Fruit fly (Drosophila melanogaster) whole organism, embryonic: ENCODE data around the gene CG8891.

Experiments used
- Ada2b ChIP-seq: fragments of 200-800 bp; sonication (Bioruptor generic); IDR thresholded peaks from 2 replicates; pipeline ENCODE4 v1.3.6; 2022; ENCODE audit warnings: missing biosample characterization, missing genetic modification characterization
- Aef1 ChIP-seq: fragments of 200-800 bp; sonication (Bioruptor generic); IDR thresholded peaks from 3 replicates; pipeline ENCODE4 v1.3.6; 2022; ENCODE audit warnings: missing biosample characterization, missing genetic modification characterization
- Atf-2 ChIP-seq: fragments of 200-800 bp; sonication (Bioruptor generic); optimal IDR thresholded peaks from 2 replicates; lab custom pipeline; 2016; ENCODE audit warnings: missing biosample characterization, missing genetic modification characterization
- B-H1 ChIP-seq: fragments of 200-800 bp; sonication (Bioruptor generic); IDR thresholded peaks from 3 replicates; pipeline ENCODE4 v1.3.6; 2022; ENCODE audit warnings: missing biosample characterization, missing genetic modification characterization
- Bdp1 ChIP-seq: fragments of 200-800 bp; sonication (Bioruptor generic); optimal IDR thresholded peaks from 3 replicates; lab custom pipeline; 2016; ENCODE audit warnings: missing biosample characterization, missing genetic modification characterization
- CG10209 ChIP-seq: fragments of 200-800 bp; sonication (Bioruptor generic); optimal IDR thresholded peaks from 3 replicates; lab custom pipeline; 2017; ENCODE audit warnings: missing biosample characterization, mild to moderate bottlenecking, missing genetic modification characterization, missing genetic modification reagents
- CG1024 ChIP-seq: fragments of 200-800 bp; sonication (Bioruptor generic); IDR thresholded peaks from 2 replicates; pipeline ENCODE4 v1.3.6; 2022; ENCODE audit warnings: missing biosample characterization, missing genetic modification characterization
- CG10543 ChIP-seq: fragments of 200-800 bp; sonication (Bioruptor generic); optimal IDR thresholded peaks from 3 replicates; lab custom pipeline; 2017; ENCODE audit warnings: missing biosample characterization, mild to moderate bottlenecking, missing genetic modification characterization, moderate library complexity
- CG10959 ChIP-seq: fragments of 200-800 bp; sonication (Bioruptor generic); IDR thresholded peaks from 2 replicates; pipeline ENCODE4 v1.3.6; 2022; ENCODE audit warnings: missing biosample characterization, missing genetic modification characterization
- CG11695 ChIP-seq: fragments of 200-800 bp; sonication (Bioruptor generic); IDR thresholded peaks from 3 replicates; pipeline ENCODE4 v1.3.6; 2022; ENCODE audit warnings: missing biosample characterization, missing genetic modification characterization
- CG12104 ChIP-seq: fragments of 200-800 bp; sonication (Bioruptor generic); optimal IDR thresholded peaks from 3 replicates; lab custom pipeline; 2016; ENCODE audit warnings: missing biosample characterization, missing genetic modification characterization
- CG12659 ChIP-seq: fragments of 200-800 bp; sonication (Bioruptor generic); optimal IDR thresholded peaks from 3 replicates; lab custom pipeline; 2017; ENCODE audit warnings: mild to moderate bottlenecking, missing biosample characterization, missing genetic modification reagents, missing genetic modification characterization
- CG17829 ChIP-seq: fragments of 200-800 bp; optimal IDR thresholded peaks from 2 replicates; lab custom pipeline; 2019; ENCODE audit warnings: missing biosample characterization, mild to moderate bottlenecking, missing genetic modification characterization, moderate library complexity
- CG18476 ChIP-seq: fragments of 200-800 bp; sonication (Bioruptor generic); optimal IDR thresholded peaks from 2 replicates; lab custom pipeline; 2016; ENCODE audit warnings: missing biosample characterization, mild to moderate bottlenecking, missing genetic modification characterization
- CG18764 ChIP-seq: fragments of 200-800 bp; sonication (Bioruptor generic); optimal IDR thresholded peaks from 3 replicates; lab custom pipeline; 2016; ENCODE audit warnings: missing biosample characterization, missing genetic modification characterization
- CG31224 ChIP-seq: fragments of 200-800 bp; sonication (Bioruptor generic); IDR thresholded peaks from 2 replicates; pipeline ENCODE4 v1.3.6; 2022; ENCODE audit warnings: missing biosample characterization, missing genetic modification characterization
- CG31441 ChIP-seq: fragments of 200-800 bp; sonication (Bioruptor generic); IDR thresholded peaks from 2 replicates; pipeline ENCODE4 v1.3.6; 2022; ENCODE audit warnings: missing biosample characterization, missing genetic modification characterization
- CG32532 ChIP-seq: fragments of 200-800 bp; sonication (Bioruptor generic); IDR thresholded peaks from 2 replicates; pipeline ENCODE4 v1.3.6; 2022; ENCODE audit warnings: missing biosample characterization, missing genetic modification characterization
- CG33213 ChIP-seq: fragments of 200-800 bp; sonication (Bioruptor generic); optimal IDR thresholded peaks from 3 replicates; lab custom pipeline; 2016; ENCODE audit warnings: missing biosample characterization, missing genetic modification characterization
- CG6272 ChIP-seq: fragments of 200-800 bp; sonication (Bioruptor generic); IDR thresholded peaks from 2 replicates; pipeline ENCODE4 v1.3.6; 2022; ENCODE audit warnings: missing biosample characterization, missing genetic modification characterization
- CG9932 ChIP-seq: fragments of 200-800 bp; sonication (Bioruptor generic); IDR thresholded peaks from 2 replicates; pipeline ENCODE4 v1.3.6; 2022; ENCODE audit warnings: missing biosample characterization, missing genetic modification characterization
- Dll ChIP-seq: fragments of 200-800 bp; sonication (Bioruptor generic); IDR thresholded peaks from 4 replicates; pipeline ENCODE4 v1.3.6; 2022; ENCODE audit warnings: missing biosample characterization, missing genetic modification characterization; ENCODE audit not compliant: partially characterized antibody
- Fer3 ChIP-seq: fragments of 200-800 bp; sonication (Bioruptor generic); optimal IDR thresholded peaks from 2 replicates; lab custom pipeline; 2018; ENCODE audit warnings: missing biosample characterization, mild to moderate bottlenecking, missing genetic modification characterization, moderate library complexity
- HmgZ ChIP-seq: fragments of 200-800 bp; sonication (Bioruptor generic); optimal IDR thresholded peaks from 2 replicates; lab custom pipeline; 2018; ENCODE audit warnings: missing biosample characterization, mild to moderate bottlenecking, missing genetic modification characterization
- Mad ChIP-seq: fragments of 200-800 bp; sonication (Bioruptor generic); optimal IDR thresholded peaks from 2 replicates; lab custom pipeline; 2016; ENCODE audit warnings: missing biosample characterization, missing genetic modification characterization
- Nf-YC ChIP-seq: fragments of 200-800 bp; optimal IDR thresholded peaks from 3 replicates; lab custom pipeline; 2019; ENCODE audit warnings: missing biosample characterization, mild to moderate bottlenecking, missing genetic modification characterization, moderate library complexity
- NfI ChIP-seq: fragments of 200-800 bp; sonication (Bioruptor generic); optimal IDR thresholded peaks from 3 replicates; lab custom pipeline; 2018; ENCODE audit warnings: missing biosample characterization, mild to moderate bottlenecking, missing genetic modification characterization, moderate library complexity
- Rfx ChIP-seq: fragments of 200-800 bp; sonication (Bioruptor generic); IDR thresholded peaks from 2 replicates; pipeline ENCODE4 v1.3.6; 2022; ENCODE audit warnings: missing biosample characterization, missing genetic modification characterization
- Scr ChIP-seq: fragments of 200-800 bp; sonication (Bioruptor generic); IDR thresholded peaks from 2 replicates; pipeline ENCODE4 v1.3.6; 2022; ENCODE audit warnings: missing biosample characterization, missing genetic modification characterization; ENCODE audit not compliant: partially characterized antibody
- Side ChIP-seq: fragments of 200-800 bp; sonication (Bioruptor generic); optimal IDR thresholded peaks from 2 replicates; lab custom pipeline; 2016; ENCODE audit warnings: missing biosample characterization, missing genetic modification characterization
- Taf1 ChIP-seq: fragments of 200-800 bp; sonication (Bioruptor generic); IDR thresholded peaks from 2 replicates; pipeline ENCODE4 v1.3.6; 2022; ENCODE audit warnings: missing biosample characterization, missing genetic modification characterization
- amos ChIP-seq: fragments of 200-800 bp; sonication (Bioruptor generic); IDR thresholded peaks from 2 replicates; pipeline ENCODE4 v1.3.6; 2022; ENCODE audit warnings: missing biosample characterization, missing genetic modification characterization; ENCODE audit not compliant: partially characterized antibody
- ap ChIP-seq: fragments of 200-800 bp; sonication (Bioruptor generic); IDR thresholded peaks from 2 replicates; pipeline ENCODE4 v1.3.6; 2022; ENCODE audit warnings: missing biosample characterization, missing genetic modification characterization
- ara ChIP-seq: fragments of 200-800 bp; sonication (Bioruptor generic); IDR thresholded peaks from 2 replicates; pipeline ENCODE4 v1.3.6; 2022; ENCODE audit warnings: missing biosample characterization, missing genetic modification characterization
- ase ChIP-seq: fragments of 200-800 bp; sonication (Bioruptor generic); IDR thresholded peaks from 3 replicates; pipeline ENCODE4 v1.3.6; 2022; ENCODE audit warnings: missing biosample characterization, missing genetic modification characterization
- bigmax ChIP-seq: fragments of 200-800 bp; sonication (Bioruptor generic); optimal IDR thresholded peaks from 2 replicates; lab custom pipeline; 2018; ENCODE audit warnings: missing biosample characterization, mild to moderate bottlenecking, missing genetic modification characterization
- chif ChIP-seq, 2 experiments: fragments of 200-800 bp; sonication (Bioruptor generic); optimal IDR thresholded peaks; 3 replicates each; lab custom pipeline; 2016; ENCODE audit warnings: missing biosample characterization in 2 of 2, missing genetic modification characterization in 2 of 2
- corto ChIP-seq: fragments of 200-800 bp; sonication (Bioruptor generic); optimal IDR thresholded peaks from 2 replicates; lab custom pipeline; 2016; ENCODE audit warnings: missing biosample characterization, mild to moderate bottlenecking, missing genetic modification characterization, moderate library complexity
- dati ChIP-seq: fragments of 200-800 bp; sonication (Bioruptor generic); IDR thresholded peaks from 2 replicates; pipeline ENCODE4 v1.3.6; 2022; ENCODE audit warnings: missing biosample characterization, missing genetic modification characterization
- eyg ChIP-seq: fragments of 200-800 bp; sonication (Bioruptor generic); optimal IDR thresholded peaks from 3 replicates; lab custom pipeline; 2016; ENCODE audit warnings: missing biosample characterization, missing genetic modification characterization
- gce ChIP-seq: fragments of 200-800 bp; sonication (Bioruptor generic); IDR thresholded peaks from 3 replicates; pipeline ENCODE4 v1.3.6; 2022; ENCODE audit warnings: missing biosample characterization, missing genetic modification characterization
- grau ChIP-seq: fragments of 200-800 bp; optimal IDR thresholded peaks from 3 replicates; lab custom pipeline; 2019; ENCODE audit warnings: missing biosample characterization, mild to moderate bottlenecking, missing genetic modification characterization, moderate library complexity
- ham ChIP-seq: fragments of 200-800 bp; sonication (Bioruptor generic); IDR thresholded peaks from 2 replicates; pipeline ENCODE4 v1.3.6; 2022; ENCODE audit warnings: missing biosample characterization, missing genetic modification characterization
- klu ChIP-seq: fragments of 200-800 bp; sonication (Bioruptor generic); IDR thresholded peaks from 2 replicates; pipeline ENCODE4 v1.3.6; 2022; ENCODE audit warnings: missing biosample characterization, missing genetic modification characterization
- lmd ChIP-seq: fragments of 200-800 bp; sonication (Bioruptor generic); IDR thresholded peaks from 2 replicates; pipeline ENCODE4 v1.3.6; 2022; ENCODE audit warnings: missing biosample characterization, missing genetic modification characterization
- pnt ChIP-seq: fragments of 200-800 bp; sonication (Bioruptor generic); optimal IDR thresholded peaks from 3 replicates; lab custom pipeline; 2016; ENCODE audit warnings: missing biosample characterization, missing genetic modification characterization
- ranshi ChIP-seq: fragments of 200-800 bp; sonication (Bioruptor generic); IDR thresholded peaks from 2 replicates; pipeline ENCODE4 v1.3.6; 2022; ENCODE audit warnings: missing biosample characterization, missing genetic modification characterization
- scrt ChIP-seq: fragments of 200-800 bp; sonication (Bioruptor generic); optimal IDR thresholded peaks from 2 replicates; lab custom pipeline; 2018; ENCODE audit warnings: missing biosample characterization, mild to moderate bottlenecking, missing genetic modification characterization, moderate library complexity
- sisA ChIP-seq: fragments of 200-800 bp; sonication (Bioruptor generic); IDR thresholded peaks from 2 replicates; pipeline ENCODE4 v1.3.6; 2022; ENCODE audit warnings: missing biosample characterization, missing genetic modification characterization
- stc ChIP-seq: fragments of 200-800 bp; sonication (Bioruptor generic); IDR thresholded peaks from 2 replicates; pipeline ENCODE4 v1.3.6; 2022; ENCODE audit warnings: missing biosample characterization, missing genetic modification characterization
- usp ChIP-seq: fragments of >200 bp; optimal IDR thresholded peaks from 2 replicates; lab custom pipeline; 2017; ENCODE audit warnings: missing biosample characterization, missing genetic modification characterization
- zen2 ChIP-seq: fragments of 200-800 bp; sonication (Bioruptor generic); IDR thresholded peaks from 3 replicates; pipeline ENCODE4 v1.3.6; 2022; ENCODE audit warnings: missing biosample characterization, missing genetic modification characterization; ENCODE audit not compliant: partially characterized antibody

The CG8891 gene

DNA sequence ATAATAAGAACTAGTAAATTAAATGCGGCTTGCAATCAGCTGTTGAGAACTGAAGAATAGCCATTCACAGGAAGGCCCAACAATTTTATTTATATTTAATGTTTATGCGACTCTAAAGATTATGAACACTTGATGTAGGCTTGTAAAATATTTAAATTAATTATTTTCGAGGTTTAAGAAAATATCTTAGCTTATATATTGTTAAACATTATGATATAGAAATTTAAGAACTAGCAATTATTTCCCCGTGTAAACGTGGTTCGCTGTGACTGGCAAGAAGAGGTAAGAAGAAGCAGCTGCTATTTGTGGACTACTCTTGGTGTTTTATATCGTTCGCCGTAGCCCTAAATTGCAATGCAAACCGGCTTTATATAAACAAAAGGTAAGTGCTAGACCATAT lies 33.9 kb downstream of the CG8891 start, which contains the start of the genes mRpL24 and betaggt-I (continued):
- peak; percentile 72 for TF ChIP-seq pnt (GFP tag; lab: Kevin White, UChicago)
- peak; percentile 97 for TF ChIP-seq CG31441 (GFP tag; lab: Robert Waterston, UW)
- peak; percentile 93 for TF ChIP-seq CG31224 (GFP tag; lab: Robert Waterston, UW)
- peak; percentile 50 for TF ChIP-seq Atf-2 (GFP tag; lab: Kevin White, UChicago)
- TF ChIP-seq CG6272 (GFP tag; lab: Robert Waterston, UW), result peak; percentile 92
- peak; percentile 63 for TF ChIP-seq Side (GFP tag; lab: Kevin White, UChicago)
- peak; percentile 89 for TF ChIP-seq corto (GFP tag; lab: Kevin White, UChicago)
- peak; percentile 97 for TF ChIP-seq ranshi (GFP tag; lab: Robert Waterston, UW)
- 0 out of 4 replicates have a peak, but pooled peaks have one; percentile 25 for TF ChIP-seq Dll (GFP tag; lab: Robert Waterston, UW)
- peak; percentile 89 for TF ChIP-seq Nf-YC (tag; lab: Kevin White, UChicago)
- peak; percentile 95 for TF ChIP-seq CG10209 (GFP tag; lab: Kevin White, UChicago)
- peak; percentile 96 for TF ChIP-seq CG11695 (GFP tag; lab: Robert Waterston, UW)
- TF ChIP-seq Scr (GFP tag; lab: Robert Waterston, UW), result no peak; the same call in 1 of the 2 replicates
- TF ChIP-seq zen2, result no peak
- peak; percentile 90 for TF ChIP-seq Mad
- peak; percentile 96 for TF ChIP-seq ap
- peak; percentile 92 for TF ChIP-seq CG18476 (GFP tag; lab: Kevin White, UChicago)
- TF ChIP-seq Ada2b, result peak; percentile 96
- peak; percentile 79 for TF ChIP-seq dati (GFP tag; lab: Robert Waterston, UW)
- no peak for TF ChIP-seq bigmax (GFP tag; lab: Kevin White, UChicago)
- no peak for TF ChIP-seq eyg (GFP tag; lab: Kevin White, UChicago)
- TF ChIP-seq scrt (GFP tag; lab: Kevin White, UChicago), result peak; percentile 91
- no peak for TF ChIP-seq amos (GFP tag; lab: Robert Waterston, UW)
- TF ChIP-seq ara (GFP tag; lab: Robert Waterston, UW), result peak; percentile 97
- TF ChIP-seq CG12659 (GFP tag; lab: Kevin White, UChicago), result peak; percentile 98
- peak; percentile 66 for TF ChIP-seq CG33213 (GFP tag; lab: Kevin White, UChicago)
- TF ChIP-seq grau (tag; lab: Kevin White, UChicago), result peak; percentile 97
- peak; percentile 98 for TF ChIP-seq CG17829 (tag; lab: Kevin White, UChicago)
- TF ChIP-seq NfI (GFP tag; lab: Kevin White, UChicago), result peak; percentile 97
- TF ChIP-seq stc (GFP tag; lab: Robert Waterston, UW), result peak; percentile 97
- TF ChIP-seq Aef1 (GFP tag; lab: Robert Waterston, UW), result peak; percentile 94
- peak; percentile 90 for TF ChIP-seq klu (GFP tag; lab: Robert Waterston, UW)
- TF ChIP-seq usp (GFP tag; lab: Kevin White, UChicago), result no peak
- peak; percentile 94 for TF ChIP-seq CG12104
- TF ChIP-seq HmgZ (tag; lab: Kevin White, UChicago), result peak; percentile 98
- peak; percentile 93 for TF ChIP-seq CG18764 (GFP tag; lab: Kevin White, UChicago)
- peak; percentile 97 for TF ChIP-seq CG32532 (GFP tag; lab: Robert Waterston, UW)
- TF ChIP-seq sisA (GFP tag; lab: Robert Waterston, UW), result peak; percentile 88
- TF ChIP-seq Rfx (GFP tag; lab: Robert Waterston, UW), result peak; percentile 98
- peak; percentile 91 for TF ChIP-seq CG1024 (GFP tag; lab: Robert Waterston, UW)
- TF ChIP-seq Fer3 (tag; lab: Kevin White, UChicago), result peak; percentile 98
- TF ChIP-seq CG10543 (GFP tag; lab: Kevin White, UChicago), result peak; percentile 94
- TF ChIP-seq Taf1 (GFP tag; lab: Robert Waterston, UW), result peak; percentile 85
- TF ChIP-seq CG9932 (GFP tag; lab: Robert Waterston, UW), result peak; percentile 97
- TF ChIP-seq B-H1 (GFP tag; lab: Robert Waterston, UW), result peak; percentile 96
- peak; percentile 95 for TF ChIP-seq lmd (GFP tag; lab: Robert Waterston, UW)
- peak; percentile 77 for TF ChIP-seq Bdp1
- peak; percentile 96 for TF ChIP-seq gce
- TF ChIP-seq ase, result peak; percentile 97
- TF ChIP-seq chif (GFP tag; optimal IDR thresholded peaks at IDR 0.05; lab: Kevin White, UChicago), result peak; percentile 82 to 87
- TF ChIP-seq CG10959 (GFP tag; lab: Robert Waterston, UW), result peak; percentile 83
- peak; percentile 88 for TF ChIP-seq ham
